Fruit fly (Drosophila melanogaster) whole organism, wandering third instar larva: ENCODE results near the gene CG13449.

Experiments used
- Abd-B ChIP-seq: fragments of >200 bp; optimal IDR thresholded peaks from 2 replicates; lab custom pipeline; 2017; ENCODE audit warnings: missing biosample characterization, missing genetic modification characterization
- CG32264 ChIP-seq: fragments of 200-800 bp; sonication (Bioruptor generic); optimal IDR thresholded peaks from 2 replicates; lab custom pipeline; 2016; ENCODE audit warnings: missing biosample characterization, missing genetic modification characterization
- CG9705 ChIP-seq: fragments of 200-800 bp; sonication (Bioruptor generic); optimal IDR thresholded peaks from 2 replicates; lab custom pipeline; 2018; ENCODE audit warnings: missing biosample characterization, mild to moderate bottlenecking, missing genetic modification characterization
- CrebA ChIP-seq: fragments of 200-800 bp; sonication (Bioruptor generic); optimal IDR thresholded peaks from 2 replicates; lab custom pipeline; 2016; ENCODE audit warnings: missing biosample characterization, mild to moderate bottlenecking, missing genetic modification characterization, borderline replicate concordance
- Dfd ChIP-seq: fragments of >200 bp; optimal IDR thresholded peaks from 2 replicates; lab custom pipeline; 2017; ENCODE audit warnings: missing biosample characterization, missing genetic modification characterization
- Dif ChIP-seq: fragments of 200-275, 200-300 bp; sonication (Bioruptor generic); optimal IDR thresholded peaks from 2 replicates; lab custom pipeline; 2018; ENCODE audit warnings: missing biosample characterization, missing genetic modification characterization; ENCODE audit not compliant: partially characterized antibody
- GATAd ChIP-seq: sonication (Bioruptor generic); optimal IDR thresholded peaks from 2 replicates; lab custom pipeline; 2016; ENCODE audit warnings: missing biosample characterization, missing genetic modification characterization
- HLH106 ChIP-seq: fragments of 200-800 bp; optimal IDR thresholded peaks from 3 replicates; lab custom pipeline; 2019; ENCODE audit warnings: missing biosample characterization, mild to moderate bottlenecking, missing genetic modification characterization, moderate library complexity
- Hnf4 ChIP-seq: fragments of 200-800 bp; sonication (Bioruptor generic); optimal IDR thresholded peaks from 2 replicates; lab custom pipeline; 2016; ENCODE audit warnings: missing biosample characterization, mild to moderate bottlenecking, missing genetic modification characterization
- Hr78 ChIP-seq: fragments of >200 bp; optimal IDR thresholded peaks from 2 replicates; lab custom pipeline; 2017; ENCODE audit warnings: missing biosample characterization, missing genetic modification characterization
- Hr83 ChIP-seq: fragments of 200-300 bp; sonication (Bioruptor generic); optimal IDR thresholded peaks from 2 replicates; lab custom pipeline; 2016; ENCODE audit warnings: missing biosample characterization, mild to moderate bottlenecking, missing genetic modification characterization, moderate library complexity; ENCODE audit not compliant: poor library complexity, severe bottlenecking
- Jra ChIP-seq: sonication (Bioruptor generic); optimal IDR thresholded peaks from 2 replicates; lab custom pipeline; 2016; ENCODE audit warnings: missing biosample characterization, missing genetic modification characterization
- Mio ChIP-seq: sonication (Bioruptor generic); optimal IDR thresholded peaks from 2 replicates; lab custom pipeline; 2016; ENCODE audit warnings: missing biosample characterization, missing genetic modification characterization
- Myc ChIP-seq: fragments of >200 bp; optimal IDR thresholded peaks from 2 replicates; lab custom pipeline; 2017
- N ChIP-seq: fragments of >200 bp; optimal IDR thresholded peaks from 2 replicates; lab custom pipeline; 2018; ENCODE audit warnings: missing biosample characterization, missing external identifiers, missing genetic modification characterization
- OdsH ChIP-seq: fragments of 200-800 bp; sonication (Bioruptor generic); optimal IDR thresholded peaks from 2 replicates; lab custom pipeline; 2016; ENCODE audit warnings: missing biosample characterization, mild to moderate bottlenecking, missing genetic modification characterization
- Rel ChIP-seq, 2 experiments: fragments of 200-800 bp; sonication (Bioruptor generic) in 1 of 2; optimal IDR thresholded peaks; 2 replicates in 1 of 2; 3 replicates in 1 of 2; lab custom pipeline; 2016 to 2019; ENCODE audit warnings: mild to moderate bottlenecking in 2 of 2, missing biosample characterization in 2 of 2, missing genetic modification characterization in 2 of 2, moderate library complexity in 1 of 2
- Sp1 ChIP-seq: fragments of 200-800 bp; sonication (Bioruptor generic); optimal IDR thresholded peaks from 3 replicates; lab custom pipeline; 2019; ENCODE audit warnings: missing biosample characterization, mild to moderate bottlenecking, missing genetic modification characterization, moderate library complexity
- Vsx2 ChIP-seq: fragments of 200-300, 225-300 bp; sonication (Bioruptor generic); optimal IDR thresholded peaks from 2 replicates; lab custom pipeline; 2018; ENCODE audit warnings: missing biosample characterization, missing genetic modification characterization; ENCODE audit not compliant: partially characterized antibody
- br ChIP-seq: fragments of 200-800 bp; sonication (Bioruptor generic); optimal IDR thresholded peaks from 2 replicates; lab custom pipeline; 2016; ENCODE audit warnings: missing biosample characterization, missing genetic modification characterization
- brk ChIP-seq: fragments of 200-800 bp; sonication (Bioruptor generic); optimal IDR thresholded peaks from 2 replicates; lab custom pipeline; 2016; ENCODE audit warnings: missing biosample characterization, mild to moderate bottlenecking, missing genetic modification characterization
- dl ChIP-seq, 2 experiments: fragments of 175-275, 200-275 bp in 1 of 2; fragments of 200-275 bp in 1 of 2; sonication (Bioruptor generic); optimal IDR thresholded peaks; lab custom pipeline; 2018; ENCODE audit warnings: mild to moderate bottlenecking in 2 of 2, missing biosample characterization in 2 of 2, missing genetic modification characterization in 2 of 2, moderate library complexity in 2 of 2; ENCODE audit not compliant: partially characterized antibody in 2 of 2, insufficient read depth in 1 of 2
- dmrt93B ChIP-seq: fragments of 200-800 bp; sonication (Bioruptor generic); optimal IDR thresholded peaks from 2 replicates; lab custom pipeline; 2018; ENCODE audit warnings: missing biosample characterization, mild to moderate bottlenecking, missing genetic modification characterization
- dsf ChIP-seq: sonication (Bioruptor generic); optimal IDR thresholded peaks from 2 replicates; lab custom pipeline; 2016; ENCODE audit warnings: missing biosample characterization, missing genetic modification characterization, borderline replicate concordance
- ey ChIP-seq: fragments of 200-800 bp; sonication (Bioruptor generic); optimal IDR thresholded peaks from 2 replicates; lab custom pipeline; 2016; ENCODE audit warnings: missing biosample characterization, missing genetic modification characterization
- foxo ChIP-seq, 2 experiments: fragments of 200-800 bp; sonication (Bioruptor generic); optimal IDR thresholded peaks; 2 replicates in 1 of 2; 3 replicates in 1 of 2; lab custom pipeline; 2016 to 2017; ENCODE audit warnings: missing biosample characterization in 2 of 2, missing genetic modification characterization in 2 of 2
- fru ChIP-seq: fragments of 200-800 bp; sonication (Bioruptor generic); optimal IDR thresholded peaks from 3 replicates; lab custom pipeline; 2016; ENCODE audit warnings: missing biosample characterization, mild to moderate bottlenecking, missing genetic modification characterization
- h ChIP-seq: fragments of 200-800 bp; sonication (Bioruptor generic); optimal IDR thresholded peaks from 3 replicates; lab custom pipeline; 2016; ENCODE audit warnings: missing biosample characterization, mild to moderate bottlenecking, missing genetic modification characterization
- jim ChIP-seq: fragments of 175-275, 200-325 bp; sonication (Bioruptor generic); optimal IDR thresholded peaks from 2 replicates; lab custom pipeline; 2016; ENCODE audit warnings: missing biosample characterization, mild to moderate bottlenecking, missing genetic modification characterization
- lola ChIP-seq: fragments of >200 bp; optimal IDR thresholded peaks from 2 replicates; lab custom pipeline; 2017; ENCODE audit warnings: missing biosample characterization, missing genetic modification characterization
- pan ChIP-seq: fragments of >200 bp; optimal IDR thresholded peaks from 2 replicates; lab custom pipeline; 2017
- psq ChIP-seq: fragments of 200-800 bp; sonication (Bioruptor generic); optimal IDR thresholded peaks from 3 replicates; lab custom pipeline; 2017; ENCODE audit warnings: missing biosample characterization, mild to moderate bottlenecking, missing genetic modification characterization, moderate library complexity
- rgr ChIP-seq: fragments of 200-800 bp; sonication (Bioruptor generic); optimal IDR thresholded peaks from 3 replicates; lab custom pipeline; 2016; ENCODE audit warnings: missing biosample characterization, mild to moderate bottlenecking, missing genetic modification characterization
- sage ChIP-seq: fragments of 200-800 bp; sonication (Bioruptor generic); optimal IDR thresholded peaks from 2 replicates; lab custom pipeline; 2016; ENCODE audit warnings: missing biosample characterization, mild to moderate bottlenecking, missing genetic modification characterization
- sv ChIP-seq: fragments of 200-800 bp; sonication (Bioruptor generic); optimal IDR thresholded peaks from 3 replicates; lab custom pipeline; 2016; ENCODE audit warnings: missing biosample characterization, missing genetic modification characterization
- tai ChIP-seq: sonication (Bioruptor generic); optimal IDR thresholded peaks from 2 replicates; lab custom pipeline; 2016; ENCODE audit warnings: missing biosample characterization, missing genetic modification characterization
- usp ChIP-seq: fragments of >200 bp; optimal IDR thresholded peaks from 2 replicates; lab custom pipeline; 2017; ENCODE audit warnings: missing biosample characterization, missing genetic modification characterization
- woc ChIP-seq: sonication (Bioruptor generic); optimal IDR thresholded peaks from 2 replicates; lab custom pipeline; 2016; ENCODE audit warnings: missing biosample characterization, mild to moderate bottlenecking, missing genetic modification characterization

CG13449 gene

dm6 chr3L:15625676-15626414, 13.2 kb upstream of the CG13449 start:
- no peak for TF ChIP-seq Hr78
- no peak for TF ChIP-seq pan (lab: Kevin White, UChicago)
- TF ChIP-seq Sp1 (GFP tag; lab: Kevin White, UChicago) = peak; percentile 97
- peak; percentile 97 for TF ChIP-seq psq
- peak; percentile 79 for TF ChIP-seq sage (GFP tag; lab: Kevin White, UChicago)
- peak; percentile 92 for TF ChIP-seq fru (GFP tag; lab: Kevin White, UChicago)
- peak; percentile 9 for TF ChIP-seq CG32264 (GFP tag; lab: Kevin White, UChicago)
- TF ChIP-seq Vsx2 (GFP tag; lab: Kevin White, UChicago) = peak; percentile 42
- peak; percentile 94 for TF ChIP-seq h (GFP tag; lab: Kevin White, UChicago)
- peak; percentile 29 to 98 for TF ChIP-seq foxo (GFP tag; optimal IDR thresholded peaks at IDR 0.05; lab: Kevin White, UChicago)
- peak; percentile 78 for TF ChIP-seq woc (GFP tag; lab: Kevin White, UChicago)
- TF ChIP-seq jim (GFP tag; lab: Kevin White, UChicago) = no peak
- peak; percentile 85 for TF ChIP-seq CG9705 (GFP tag; lab: Kevin White, UChicago)
- TF ChIP-seq Jra (GFP tag; lab: Kevin White, UChicago) = peak; percentile 58
- no peak for TF ChIP-seq Myc (lab: Kevin White, UChicago)
- TF ChIP-seq ey = peak; percentile 84
- peak; percentile 35 for TF ChIP-seq dsf (GFP tag; lab: Kevin White, UChicago)
- TF ChIP-seq tai = peak; percentile 43
- no peak for TF ChIP-seq lola
- TF ChIP-seq Hnf4 = peak; percentile 78
- peak; percentile 22 for TF ChIP-seq CrebA (GFP tag; lab: Kevin White, UChicago)
- TF ChIP-seq HLH106 (tag; lab: Kevin White, UChicago) = peak; percentile 98
- no peak for TF ChIP-seq usp (GFP tag; lab: Kevin White, UChicago)
- no peak for TF ChIP-seq Mio
- TF ChIP-seq Dfd = peak; percentile 51
- no peak for TF ChIP-seq Rel (GFP tag; optimal IDR thresholded peaks at IDR 0.05; lab: Kevin White, UChicago)
- peak; percentile 51 for TF ChIP-seq Rel (tag; optimal IDR thresholded peaks at IDR 0.05; lab: Kevin White, UChicago)
- peak; percentile 96 for TF ChIP-seq OdsH (GFP tag; lab: Kevin White, UChicago)
- no peak for TF ChIP-seq N (GFP tag; lab: Kevin White, UChicago)
- TF ChIP-seq br = peak; percentile 61
- TF ChIP-seq brk (GFP tag; lab: Kevin White, UChicago) = peak; percentile 77
- no peak for TF ChIP-seq Abd-B
- TF ChIP-seq Hr83 = peak; percentile 86
- peak; percentile 8 to 42 for TF ChIP-seq dl (GFP tag; optimal IDR thresholded peaks at IDR 0.05; lab: Kevin White, UChicago; ENCODE audit: insufficient read depth in 1 of 2, partially characterized antibody in 2 of 2)
- peak; percentile 79 for TF ChIP-seq sv (GFP tag; lab: Kevin White, UChicago)
- TF ChIP-seq GATAd (GFP tag; lab: Kevin White, UChicago) = no peak
- TF ChIP-seq Dif (GFP tag; lab: Kevin White, UChicago) = peak; percentile 28
- TF ChIP-seq dmrt93B = peak; percentile 95
- TF ChIP-seq rgr (GFP tag; lab: Kevin White, UChicago) = peak; percentile 94

dm6 chr3L:15624944-15625610, 12.4 kb upstream of the CG13449 start:
- TF ChIP-seq foxo (GFP tag; optimal IDR thresholded peaks at IDR 0.05; lab: Kevin White, UChicago) = no peak
- TF ChIP-seq Mio = no peak
- TF ChIP-seq rgr (GFP tag; lab: Kevin White, UChicago) = no peak
- TF ChIP-seq fru (GFP tag; lab: Kevin White, UChicago) = no peak
- peak; percentile 9 for TF ChIP-seq Rel (GFP tag; optimal IDR thresholded peaks at IDR 0.05; lab: Kevin White, UChicago)
- TF ChIP-seq Rel (tag; optimal IDR thresholded peaks at IDR 0.05; lab: Kevin White, UChicago) = no peak
- TF ChIP-seq Dif (GFP tag; lab: Kevin White, UChicago) = peak; percentile 8
- TF ChIP-seq brk (GFP tag; lab: Kevin White, UChicago) = no peak
- no peak for TF ChIP-seq tai
- no peak for TF ChIP-seq Hr78
- no peak for TF ChIP-seq Vsx2 (GFP tag; lab: Kevin White, UChicago)
- TF ChIP-seq pan (lab: Kevin White, UChicago) = no peak
- TF ChIP-seq Hnf4 = no peak
- peak; percentile 11 for TF ChIP-seq Hr83
- TF ChIP-seq jim (GFP tag; lab: Kevin White, UChicago) = peak; percentile 32
- TF ChIP-seq ey = no peak
- no peak for TF ChIP-seq dl (GFP tag; optimal IDR thresholded peaks at IDR 0.05; lab: Kevin White, UChicago; ENCODE audit: insufficient read depth in 1 of 2, partially characterized antibody in 2 of 2)
- TF ChIP-seq lola = no peak
- TF ChIP-seq Abd-B = no peak
- TF ChIP-seq dsf (GFP tag; lab: Kevin White, UChicago) = no peak
- no peak for TF ChIP-seq sv (GFP tag; lab: Kevin White, UChicago)
- TF ChIP-seq woc (GFP tag; lab: Kevin White, UChicago) = no peak
- TF ChIP-seq GATAd (GFP tag; lab: Kevin White, UChicago) = no peak
- no peak for TF ChIP-seq CrebA (GFP tag; lab: Kevin White, UChicago)
